Worm (Caenorhabditis elegans) whole organism, young adult: ENCODE results near the gene mapk-15.

Experiments
- B0261.1 ChIP-seq: sonication (generic microtip); optimal IDR thresholded peaks from 2 replicates; lab custom pipeline; 2016; ENCODE audit warnings: mild to moderate bottlenecking, missing genetic modification characterization, moderate library complexity, missing compliant biosample characterization
- B0336.3 ChIP-seq: fragments of 200-800 bp; sonication (Bioruptor generic); IDR thresholded peaks from 2 replicates; pipeline ENCODE4 v1.3.6; 2022; ENCODE audit warnings: missing genetic modification characterization, missing compliant biosample characterization
- D2030.7 ChIP-seq: fragments of 200-800 bp; sonication (Bioruptor generic); IDR thresholded peaks from 2 replicates; pipeline ENCODE4 v1.3.6; 2022; ENCODE audit warnings: missing genetic modification reagents, missing genetic modification characterization, missing compliant biosample characterization
- F23B12.7 ChIP-seq: sonication (generic microtip); optimal IDR thresholded peaks from 2 replicates; lab custom pipeline; 2017; ENCODE audit warnings: missing genetic modification characterization, mild to moderate bottlenecking, missing compliant biosample characterization, antibody characterized with exemption, moderate library complexity; ENCODE audit not compliant: insufficient read depth
- F39B2.1 ChIP-seq: fragments of 200-800 bp; sonication (Bioruptor generic); IDR thresholded peaks from 2 replicates; pipeline ENCODE4 v1.3.6; 2022; ENCODE audit warnings: missing genetic modification reagents, missing genetic modification characterization, missing compliant biosample characterization
- Y53G8AR.9 ChIP-seq: fragments of 200-800 bp; sonication (Bioruptor generic); conservative IDR thresholded peaks from 2 replicates; pipeline ENCODE4 v1.3.6; 2022; ENCODE audit warnings: missing genetic modification reagents, missing genetic modification characterization, missing compliant biosample characterization
- Y56A3A.18 ChIP-seq: fragments of 200-800 bp; sonication (Bioruptor generic); IDR thresholded peaks from 2 replicates; pipeline ENCODE4 v1.3.6; 2022; ENCODE audit warnings: missing genetic modification reagents, missing genetic modification characterization, missing compliant biosample characterization
- Y95B8A.8 ChIP-seq: fragments of 200-800 bp; sonication (Bioruptor generic); IDR thresholded peaks from 2 replicates; pipeline ENCODE4 v1.3.6; 2022; ENCODE audit warnings: missing genetic modification reagents, missing genetic modification characterization, missing compliant biosample characterization
- ZK185.1 ChIP-seq: sonication (generic microtip); optimal IDR thresholded peaks from 2 replicates; lab custom pipeline; 2016; ENCODE audit warnings: mild to moderate bottlenecking, missing genetic modification characterization, missing compliant biosample characterization; ENCODE audit not compliant: poor library complexity, severe bottlenecking
- aptf-2 ChIP-seq: fragments of 200-800 bp; sonication (Bioruptor generic); conservative IDR thresholded peaks from 2 replicates; pipeline ENCODE4 v1.3.6; 2022; ENCODE audit warnings: missing genetic modification reagents, missing genetic modification characterization, missing compliant biosample characterization
- attf-3 ChIP-seq: fragments of 200-800 bp; sonication (Bioruptor generic); conservative IDR thresholded peaks from 2 replicates; pipeline ENCODE4 v1.3.6; 2022; ENCODE audit warnings: missing genetic modification reagents, missing genetic modification characterization, missing compliant biosample characterization
- bed-1 ChIP-seq: fragments of 200-800 bp; sonication (Bioruptor generic); IDR thresholded peaks from 2 replicates; pipeline ENCODE4 v1.3.6; 2022; ENCODE audit warnings: missing genetic modification reagents, missing genetic modification characterization, missing compliant biosample characterization
- bed-2 ChIP-seq: fragments of 200-800 bp; sonication (Bioruptor generic); IDR thresholded peaks from 2 replicates; pipeline ENCODE4 v1.3.6; 2022; ENCODE audit warnings: missing genetic modification reagents, missing genetic modification characterization, missing compliant biosample characterization
- cebp-2 ChIP-seq: fragments of 200-800 bp; sonication (Bioruptor generic); IDR thresholded peaks from 2 replicates; pipeline ENCODE4 v1.3.6; 2022; ENCODE audit warnings: missing genetic modification characterization, missing compliant biosample characterization
- chd-7 ChIP-seq: sonication (generic microtip); optimal IDR thresholded peaks from 2 replicates; lab custom pipeline; 2016; ENCODE audit warnings: mild to moderate bottlenecking, missing genetic modification characterization, moderate library complexity, missing compliant biosample characterization
- dpl-1 ChIP-seq: fragments of 150-350 bp; optimal IDR thresholded peaks from 2 replicates; lab custom pipeline; 2014; ENCODE audit warnings: missing biosample characterization, missing genetic modification reagents, missing genetic modification characterization
- egl-18 ChIP-seq: fragments of 200-800 bp; sonication (Bioruptor generic); IDR thresholded peaks from 2 replicates; pipeline ENCODE4 v1.3.6; 2022; ENCODE audit warnings: missing genetic modification reagents, missing genetic modification characterization, missing compliant biosample characterization
- egl-44 ChIP-seq: fragments of 200-800 bp; sonication (Bioruptor generic); IDR thresholded peaks from 2 replicates; pipeline ENCODE4 v1.3.6; 2022; ENCODE audit warnings: missing genetic modification reagents, missing genetic modification characterization, missing compliant biosample characterization
- ets-4 ChIP-seq: fragments of 200-800 bp; sonication (Bioruptor generic); optimal IDR thresholded peaks from 2 replicates; lab custom pipeline; 2018; ENCODE audit warnings: mild to moderate bottlenecking, missing genetic modification characterization, missing compliant biosample characterization
- gei-17 ChIP-seq: fragments of 200-800 bp; sonication (Bioruptor generic); optimal IDR thresholded peaks from 2 replicates; lab custom pipeline; 2018; ENCODE audit warnings: mild to moderate bottlenecking, missing genetic modification characterization, missing compliant biosample characterization
- him-1 ChIP-seq: sonication (generic microtip); optimal IDR thresholded peaks from 2 replicates; lab custom pipeline; 2016; ENCODE audit warnings: missing genotype, missing genetic modification reagents, missing genetic modification characterization, missing compliant biosample characterization
- hmg-20 ChIP-seq: fragments of 200-800 bp; sonication (Bioruptor generic); IDR thresholded peaks from 2 replicates; pipeline ENCODE4 v1.3.6; 2022; ENCODE audit warnings: missing genetic modification reagents, missing genetic modification characterization, missing compliant biosample characterization
- lag-1 ChIP-seq: fragments of 200-800 bp; sonication (Bioruptor generic); IDR thresholded peaks from 2 replicates; pipeline ENCODE4 v1.3.6; 2022; ENCODE audit warnings: missing genetic modification reagents, missing genetic modification characterization, missing compliant biosample characterization
- let-607 ChIP-seq, 2 experiments: fragments of 200-800 bp in 1 of 2; sonication (Bioruptor generic) in 1 of 2; sonication (generic microtip) in 1 of 2; optimal IDR thresholded peaks; 2 replicates each; lab custom pipeline; 2016 to 2018; ENCODE audit warnings: mild to moderate bottlenecking in 2 of 2, missing compliant biosample characterization in 2 of 2, missing genetic modification characterization in 2 of 2, moderate library complexity in 2 of 2, missing genotype in 1 of 2
- lin-26 ChIP-seq: fragments of 200-800 bp; sonication (Bioruptor generic); IDR thresholded peaks from 2 replicates; pipeline ENCODE4 v1.3.6; 2022; ENCODE audit warnings: missing genetic modification reagents, missing genetic modification characterization, missing compliant biosample characterization
- lsy-27 ChIP-seq: sonication (generic microtip); optimal IDR thresholded peaks from 2 replicates; lab custom pipeline; 2017; ENCODE audit warnings: missing genetic modification characterization, mild to moderate bottlenecking, missing compliant biosample characterization, antibody characterized with exemption, missing genotype, borderline replicate concordance; ENCODE audit not compliant: insufficient read depth
- nfyb-1 ChIP-seq: fragments of 200-800 bp; sonication (Bioruptor generic); IDR thresholded peaks from 2 replicates; pipeline ENCODE4 v1.3.6; 2022; ENCODE audit warnings: missing genetic modification reagents, missing genetic modification characterization, missing compliant biosample characterization
- rpc-1 ChIP-seq, 2 experiments: fragments of 150-350 bp in 1 of 2; sonication (generic microtip) in 1 of 2; optimal IDR thresholded peaks; 2 replicates each; lab custom pipeline; 2014 to 2018; ENCODE audit warnings: missing biosample characterization in 1 of 2, missing genetic modification characterization in 1 of 2, missing genetic modification reagents in 1 of 2, missing genotype in 1 of 2
- sea-2 ChIP-seq: fragments of 200-800 bp; sonication (Bioruptor generic); IDR thresholded peaks from 2 replicates; pipeline ENCODE4 v1.3.6; 2022; ENCODE audit warnings: missing genetic modification characterization, missing compliant biosample characterization
- snpc-1.3 ChIP-seq: sonication (generic microtip); optimal IDR thresholded peaks from 2 replicates; lab custom pipeline; 2017; ENCODE audit warnings: missing genetic modification characterization, mild to moderate bottlenecking, missing compliant biosample characterization, antibody characterized with exemption, moderate library complexity, missing genotype, missing genetic modification reagents; ENCODE audit not compliant: insufficient read depth
- tbp1 ChIP-seq: fragments of 200-800 bp; sonication (Bioruptor generic); optimal IDR thresholded peaks from 2 replicates; lab custom pipeline; 2018; ENCODE audit warnings: mild to moderate bottlenecking, missing genetic modification characterization, missing compliant biosample characterization
- tlf-1 ChIP-seq: fragments of 200-800 bp; sonication (Bioruptor generic); optimal IDR thresholded peaks from 2 replicates; lab custom pipeline; 2018; ENCODE audit warnings: mild to moderate bottlenecking, missing genetic modification characterization, missing compliant biosample characterization
- unc-62 ChIP-seq: fragments of 150-350 bp; optimal IDR thresholded peaks from 2 replicates; lab custom pipeline; 2014; ENCODE audit warnings: missing biosample characterization, missing genetic modification reagents, missing genetic modification characterization
- ztf-25 ChIP-seq: fragments of 200-800 bp; sonication (Bioruptor generic); IDR thresholded peaks from 2 replicates; pipeline ENCODE4 v1.3.6; 2022; ENCODE audit warnings: missing genetic modification reagents, missing genetic modification characterization, missing compliant biosample characterization
- ztf-26 ChIP-seq: sonication (generic microtip); optimal IDR thresholded peaks from 2 replicates; lab custom pipeline; 2017; ENCODE audit warnings: missing genetic modification characterization, missing compliant biosample characterization

The mapk-15 gene

DNA sequence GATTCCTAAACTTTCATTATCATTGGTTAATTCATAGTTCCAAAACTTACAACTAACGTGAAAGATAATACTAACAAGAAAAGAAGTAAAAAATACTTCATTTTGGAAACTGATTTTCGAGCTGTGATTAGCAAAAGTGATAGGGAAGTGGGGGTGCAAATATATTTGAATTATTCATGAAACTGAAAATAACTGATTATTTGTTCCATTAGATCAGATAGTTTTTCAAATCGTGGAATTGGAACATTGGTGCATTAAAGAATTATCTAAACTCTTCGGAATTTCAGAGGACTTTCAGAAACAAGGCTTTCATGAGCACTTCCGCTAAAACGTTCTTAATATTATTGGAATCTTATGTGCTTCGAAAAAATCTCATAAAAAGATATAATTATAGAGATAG, 12.0 kb upstream of the mapk-15 start, which contains the start of gene F40H6.5 (continued):
- TF ChIP-seq egl-18 (no peak), egl-44 (GFP tag; lab: Robert Waterston, UW) (no peak)

DNA sequence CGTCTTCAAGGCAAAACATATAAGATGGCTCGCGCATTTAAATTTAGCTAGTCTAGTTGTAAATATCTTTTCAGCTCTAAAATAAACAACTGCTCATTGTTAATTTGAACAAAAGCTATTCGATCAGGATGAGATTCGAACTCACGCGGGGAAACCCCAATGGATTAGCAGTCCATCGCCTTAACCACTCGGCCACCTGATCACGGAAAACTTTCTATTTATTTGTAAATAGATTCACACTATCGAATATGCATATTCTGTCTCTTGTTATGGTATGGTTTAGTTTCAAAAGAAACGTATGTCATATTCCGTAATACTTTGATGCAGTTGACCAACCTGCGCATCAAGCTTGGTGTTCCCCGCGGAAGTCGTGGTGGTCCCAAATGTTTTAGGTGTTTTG, 11.5 kb upstream of the mapk-15 start:
- peak; percentile 6 for TF ChIP-seq ZK185.1 (tag; lab: Kevin White, UChicago)
- no peak for TF ChIP-seq hmg-20 (GFP tag; lab: Robert Waterston, UW)
- no peak for TF ChIP-seq unc-62 (GFP tag; lab: Kevin White, UChicago)
- TF ChIP-seq rpc-1 (optimal IDR thresholded peaks at IDR 0.05; lab: Kevin White, UChicago): peak; percentile 60
- TF ChIP-seq rpc-1 (tag; optimal IDR thresholded peaks at IDR 0.05; lab: Kevin White, UChicago): peak; percentile 74
- peak; percentile 87 for TF ChIP-seq tbp1 (GFP tag; lab: Kevin White, UChicago)
- no peak for TF ChIP-seq bed-2
- peak; percentile 60 for TF ChIP-seq B0261.1 (tag; lab: Kevin White, UChicago)
- TF ChIP-seq B0336.3 (GFP tag; lab: Robert Waterston, UW): no peak
- TF ChIP-seq him-1 (tag; lab: Kevin White, UChicago): peak; percentile 51
- no peak for TF ChIP-seq chd-7 (tag; lab: Kevin White, UChicago)
- TF ChIP-seq snpc-1.3 (tag; lab: Kevin White, UChicago): peak; percentile 31
- TF ChIP-seq lin-26 (GFP tag; lab: Robert Waterston, UW): peak; percentile 79
- TF ChIP-seq Y56A3A.18: no peak
- TF ChIP-seq D2030.7: 0 out of 2 replicates have a peak, but pooled peaks have one; percentile 17
- TF ChIP-seq, all 124 proteins: peak for 8

DNA sequence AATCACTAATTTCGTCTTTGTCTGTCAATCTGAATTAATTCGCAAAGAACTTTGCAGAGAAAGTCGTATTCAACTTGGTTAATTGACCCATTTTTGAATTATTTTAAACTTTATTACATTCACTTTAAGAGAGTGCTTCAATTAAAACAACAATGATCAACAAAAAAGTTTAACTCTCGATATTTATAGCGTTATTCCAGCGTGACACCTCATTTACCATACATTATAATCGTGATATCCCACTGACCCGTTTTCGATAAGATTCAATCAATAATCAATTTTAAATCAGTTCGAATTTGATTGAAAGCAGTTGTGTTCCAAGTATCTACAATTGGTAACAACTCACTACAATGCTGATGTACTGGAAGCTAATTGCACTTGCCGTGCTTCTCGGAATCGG, 10.9 kb upstream of the mapk-15 start, which contains the start of gene clc-10:
Gene clc-10, plus strand, starts transcription at position 301 of the 400 bp plus-strand sequence.
- no peak for TF ChIP-seq Y53G8AR.9
- TF ChIP-seq gei-17: no peak
- TF ChIP-seq sea-2 (GFP tag; lab: Robert Waterston, UW): no peak
- no peak for TF ChIP-seq ztf-25 (GFP tag; lab: Robert Waterston, UW)
- no peak for TF ChIP-seq F39B2.1 (GFP tag; lab: Robert Waterston, UW)
- TF ChIP-seq tlf-1 (GFP tag; lab: Kevin White, UChicago): no peak
- TF ChIP-seq nfyb-1 (GFP tag; lab: Robert Waterston, UW): no peak
- TF ChIP-seq ztf-26: no peak

ce11 chrIII:6064779-6065178, 2.9 kb upstream of the mapk-15 start:
- peak; percentile 89 for TF ChIP-seq attf-3

DNA sequence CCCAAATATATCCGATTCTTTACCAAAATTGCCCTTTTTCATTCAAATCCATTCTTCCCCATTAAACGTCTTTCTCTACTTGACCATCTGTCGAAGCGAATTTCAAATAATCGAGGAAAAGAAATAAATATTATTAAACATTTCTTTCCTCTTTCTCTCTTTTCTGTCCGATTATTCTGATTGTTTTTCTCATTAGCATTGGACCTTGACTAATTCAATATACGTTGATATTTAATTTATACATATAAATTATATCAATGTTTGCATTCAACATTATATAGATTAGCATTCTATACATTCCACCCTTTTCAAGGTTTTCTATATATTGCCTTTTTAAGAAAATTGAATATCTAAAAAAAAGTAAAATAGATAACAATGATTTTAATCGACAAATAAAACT, 5.3 kb downstream of the mapk-15 start:
- TF ChIP-seq ztf-26: no peak

DNA sequence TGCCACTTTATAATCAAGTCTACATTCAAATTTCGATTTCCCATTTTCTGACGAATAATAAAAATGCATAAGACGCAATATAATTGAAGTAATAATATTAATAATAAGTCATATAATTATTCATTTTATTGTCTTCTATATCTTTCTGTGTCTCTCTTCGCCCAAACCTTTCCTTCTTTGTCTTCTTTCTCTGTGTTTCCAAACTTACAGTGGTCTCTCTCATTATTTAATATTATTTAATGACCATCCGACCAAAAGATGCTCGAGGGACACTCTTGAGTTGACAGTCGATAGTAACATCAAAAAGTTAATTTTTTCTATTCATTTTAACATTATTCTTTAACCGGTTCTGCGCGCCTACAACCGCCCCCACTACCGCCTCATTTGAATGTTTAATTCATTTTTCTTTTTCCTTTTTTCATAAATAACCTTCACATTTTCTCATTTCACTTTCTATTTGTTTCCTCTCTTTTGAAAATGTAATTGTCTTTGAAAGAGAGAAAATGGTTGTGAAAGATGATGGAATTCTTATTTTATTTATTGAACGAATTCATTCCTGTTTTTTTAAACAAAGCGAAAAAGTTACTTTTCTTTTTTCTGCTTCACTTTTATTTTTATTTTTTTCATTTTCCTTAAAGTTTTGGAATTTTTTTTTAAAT, 6.1 kb downstream of the mapk-15 start:
- TF ChIP-seq lsy-27 (no peak), lag-1 (no peak), dpl-1 (GFP tag; lab: Kevin White, UChicago) (no peak), ztf-26 (no peak), snpc-1.3 (tag; lab: Kevin White, UChicago) (no peak), bed-1 (GFP tag; lab: Robert Waterston, UW) (no peak), let-607 (tag; optimal IDR thresholded peaks at IDR 0.05; lab: Kevin White, UChicago) (no peak), egl-18 (no peak), cebp-2 (GFP tag; lab: Robert Waterston, UW) (no peak), ets-4 (GFP tag; lab: Kevin White, UChicago) (no peak), aptf-2 (GFP tag; lab: Robert Waterston, UW) (no peak), sea-2 (GFP tag; lab: Robert Waterston, UW) (no peak), Y95B8A.8 (no peak), ZK185.1 (tag; lab: Kevin White, UChicago) (no peak), F23B12.7 (tag; lab: Kevin White, UChicago) (no peak)
